Worm (Caenorhabditis elegans): Measurements from ENCODE around the gene djr-1.2.

The djr-1.2 gene

ce11 chrV:4007927-4008326 is 47.0 kb downstream of the djr-1.2 start, which contains the start of gene srh-7:
Gene srh-7 (plus strand): TSS chrV:4008227.
- TF ChIP-seq hlh-15 (tag; optimal IDR thresholded peaks at IDR 0.05) (no peak), elt-2 (tag; optimal IDR thresholded peaks at IDR 0.05) (no peak), pha-2 (tag; optimal IDR thresholded peaks at IDR 0.05) (no peak)

ce11 chrV:4005219-4005618 is 49.7 kb downstream of the djr-1.2 start, which contains the start of gene srh-8:
Gene srh-8 (plus strand): TSS chrV:4005519.
- TF ChIP-seq unc-42 (tag; optimal IDR thresholded peaks at IDR 0.05) (no peak), T23F11.4 (GFP tag; optimal IDR thresholded peaks at IDR 0.05) (no peak), C38D4.7 (GFP tag; optimal IDR thresholded peaks at IDR 0.05) (no peak), ahr-1 (tag; optimal IDR thresholded peaks at IDR 0.05) (no peak), hlh-8 (tag; optimal IDR thresholded peaks at IDR 0.05) (no peak), ceh-19 (GFP tag; optimal IDR thresholded peaks at IDR 0.05) (no peak), che-1 (tag; optimal IDR thresholded peaks at IDR 0.05) (no peak), sox-2 (GFP tag; IDR thresholded peaks at IDR 0.05) (no peak), pros-1 (tag; optimal IDR thresholded peaks at IDR 0.05) (no peak), lin-11 (tag; optimal IDR thresholded peaks at IDR 0.05) (no peak), ets-4 (tag; optimal IDR thresholded peaks at IDR 0.05) (no peak), hlh-13 (GFP tag; optimal IDR thresholded peaks at IDR 0.05) (no peak), ceh-18 (tag; optimal IDR thresholded peaks at IDR 0.05) (no peak), hlh-15 (tag; optimal IDR thresholded peaks at IDR 0.05) (no peak), ref-2 (tag; optimal IDR thresholded peaks at IDR 0.05) (no peak), hlh-30 (tag; optimal IDR thresholded peaks at IDR 0.05; ENCODE audit: insufficient read depth) (no peak), C08G9.2 (tag; optimal IDR thresholded peaks at IDR 0.05) (no peak)

ce11 chrV:4004577-4004976 is 50.3 kb downstream of the djr-1.2 start:
- no peak for TF ChIP-seq dmd-4 (tag; optimal IDR thresholded peaks at IDR 0.05; ENCODE audit: borderline replicate concordance)

All from whole organism, late embryonic.